Worm (Caenorhabditis elegans) whole organism, L2 larva: ENCODE results near the gene btb-6.

Experiments used
- C34F6.9 ChIP-seq: fragments of 150-350 bp; optimal IDR thresholded peaks from 2 replicates; lab custom pipeline; 2014; ENCODE audit warnings: missing biosample characterization, missing genetic modification characterization
- F13H6.1 ChIP-seq: sonication (generic microtip); optimal IDR thresholded peaks from 2 replicates; lab custom pipeline; 2016; ENCODE audit warnings: missing genetic modification characterization, missing compliant biosample characterization
- Y55F3AM.14 ChIP-seq: fragments of 200-800 bp; sonication (Bioruptor generic); optimal IDR thresholded peaks from 2 replicates; lab custom pipeline; 2018; ENCODE audit warnings: mild to moderate bottlenecking, missing genetic modification characterization, missing compliant biosample characterization
- ZK546.5 ChIP-seq: sonication (generic microtip); optimal IDR thresholded peaks from 2 replicates; lab custom pipeline; 2017; ENCODE audit warnings: missing biosample characterization, missing genetic modification characterization
- alr-1 ChIP-seq: fragments of 150-350 bp; optimal IDR thresholded peaks from 2 replicates; lab custom pipeline; 2014; ENCODE audit warnings: missing biosample characterization, missing genetic modification characterization
- ama-1 ChIP-seq: fragments of 150-350 bp; optimal IDR thresholded peaks from 2 replicates; lab custom pipeline; 2018; ENCODE audit warnings: inconsistent platforms
- ceh-16 ChIP-seq: fragments of 150-350 bp; optimal IDR thresholded peaks from 2 replicates; lab custom pipeline; 2014; ENCODE audit warnings: missing biosample characterization, missing genetic modification characterization
- ceh-82 ChIP-seq: fragments of 150-350 bp; optimal IDR thresholded peaks from 2 replicates; lab custom pipeline; 2014; ENCODE audit warnings: missing biosample characterization, missing genetic modification characterization
- crh-2 ChIP-seq: sonication (generic microtip); optimal IDR thresholded peaks from 2 replicates; lab custom pipeline; 2017; ENCODE audit warnings: missing biosample characterization, missing genetic modification characterization
- egl-27 ChIP-seq: sonication (generic microtip); optimal IDR thresholded peaks from 3 replicates; lab custom pipeline; 2017; ENCODE audit warnings: missing biosample characterization, missing genetic modification reagents, missing genetic modification characterization
- elt-1 ChIP-seq: fragments of 150-350 bp; optimal IDR thresholded peaks from 2 replicates; lab custom pipeline; 2014; ENCODE audit warnings: missing biosample characterization, missing genetic modification characterization
- elt-3 ChIP-seq: sonication (generic microtip); optimal IDR thresholded peaks from 2 replicates; lab custom pipeline; 2017; ENCODE audit warnings: missing biosample characterization, missing genetic modification characterization
- fos-1 ChIP-seq: fragments of 150-350 bp; optimal IDR thresholded peaks from 2 replicates; lab custom pipeline; 2014; ENCODE audit warnings: missing biosample characterization, missing genetic modification characterization
- gmeb-1 ChIP-seq: fragments of 150-350 bp; optimal IDR thresholded peaks from 2 replicates; lab custom pipeline; 2014; ENCODE audit warnings: missing biosample characterization, missing genetic modification characterization
- lin-11 ChIP-seq: fragments of 150-350 bp; sonication (generic microtip); optimal IDR thresholded peaks from 2 replicates; lab custom pipeline; 2014; ENCODE audit warnings: missing biosample characterization, missing genetic modification characterization, inconsistent platforms, mixed read lengths
- lin-39 ChIP-seq: fragments of 150-350 bp; optimal IDR thresholded peaks from 2 replicates; lab custom pipeline; 2014; ENCODE audit warnings: missing biosample characterization, missing genetic modification reagents, missing genetic modification characterization
- mbf-1 ChIP-seq: sonication (generic microtip); optimal IDR thresholded peaks from 2 replicates; lab custom pipeline; 2017; ENCODE audit warnings: missing biosample characterization, missing genetic modification characterization
- mdl-1 ChIP-seq, 2 experiments: fragments of 150-350 bp in 1 of 2; sonication (generic microtip) in 1 of 2; optimal IDR thresholded peaks; 2 replicates each; lab custom pipeline; 2017; ENCODE audit warnings: missing biosample characterization in 2 of 2, missing genetic modification characterization in 2 of 2
- nhr-10 ChIP-seq: sonication (generic microtip); optimal IDR thresholded peaks from 2 replicates; lab custom pipeline; 2017; ENCODE audit warnings: missing biosample characterization, missing genetic modification characterization
- nhr-12 ChIP-seq: fragments of 150-350 bp; optimal IDR thresholded peaks from 2 replicates; lab custom pipeline; 2014; ENCODE audit warnings: missing biosample characterization, missing genetic modification characterization
- nhr-23 ChIP-seq: fragments of 150-350 bp; optimal IDR thresholded peaks from 2 replicates; lab custom pipeline; 2014; ENCODE audit warnings: missing biosample characterization, missing genetic modification reagents, missing genetic modification characterization
- nhr-237 ChIP-seq: fragments of 150-350 bp; optimal IDR thresholded peaks from 2 replicates; lab custom pipeline; 2014; ENCODE audit warnings: missing biosample characterization, missing genetic modification characterization
- nhr-25 ChIP-seq: fragments of 150-350 bp; sonication (generic microtip); optimal IDR thresholded peaks from 3 replicates; lab custom pipeline; 2014; ENCODE audit warnings: missing biosample characterization, missing genetic modification characterization
- nhr-6 ChIP-seq: fragments of 150-350 bp; optimal IDR thresholded peaks from 2 replicates; lab custom pipeline; 2014; ENCODE audit warnings: missing biosample characterization, missing genetic modification characterization
- nhr-77 ChIP-seq: fragments of 150-350 bp; optimal IDR thresholded peaks from 2 replicates; lab custom pipeline; 2014; ENCODE audit warnings: missing biosample characterization, missing genetic modification characterization
- peb-1 ChIP-seq: fragments of 150-350 bp; optimal IDR thresholded peaks from 2 replicates; lab custom pipeline; 2014; ENCODE audit warnings: missing biosample characterization, missing genetic modification characterization
- sem-4 ChIP-seq: fragments of 150-350 bp; optimal IDR thresholded peaks from 2 replicates; lab custom pipeline; 2014; ENCODE audit warnings: missing biosample characterization, missing genetic modification reagents, missing genetic modification characterization
- sma-9 ChIP-seq, 2 experiments: fragments of 150-350 bp in 1 of 2; sonication (generic microtip) in 1 of 2; optimal IDR thresholded peaks; 2 replicates each; lab custom pipeline; 2014 to 2016; ENCODE audit warnings: missing genetic modification characterization in 2 of 2, mild to moderate bottlenecking in 1 of 2, missing biosample characterization in 1 of 2, missing compliant biosample characterization in 1 of 2, missing genetic modification reagents in 1 of 2, moderate library complexity in 1 of 2
- snpc-4 ChIP-seq: fragments of 150-350 bp; optimal IDR thresholded peaks from 2 replicates; lab custom pipeline; 2014; ENCODE audit warnings: missing biosample characterization, missing genetic modification characterization
- unc-39 ChIP-seq: fragments of 150-350 bp; optimal IDR thresholded peaks from 2 replicates; lab custom pipeline; 2014; ENCODE audit warnings: missing biosample characterization, missing genetic modification characterization
- unc-62 ChIP-seq: fragments of 150-350 bp; optimal IDR thresholded peaks from 2 replicates; lab custom pipeline; 2014; ENCODE audit warnings: missing biosample characterization, missing genetic modification reagents, missing genetic modification characterization
- zag-1 ChIP-seq: fragments of 150-350 bp; optimal IDR thresholded peaks from 2 replicates; lab custom pipeline; 2014; ENCODE audit warnings: missing biosample characterization, missing genetic modification characterization
- ztf-11 ChIP-seq: sonication (generic microtip); optimal IDR thresholded peaks from 2 replicates; lab custom pipeline; 2017; ENCODE audit warnings: missing biosample characterization, missing genetic modification characterization

The btb-6 gene

DNA sequence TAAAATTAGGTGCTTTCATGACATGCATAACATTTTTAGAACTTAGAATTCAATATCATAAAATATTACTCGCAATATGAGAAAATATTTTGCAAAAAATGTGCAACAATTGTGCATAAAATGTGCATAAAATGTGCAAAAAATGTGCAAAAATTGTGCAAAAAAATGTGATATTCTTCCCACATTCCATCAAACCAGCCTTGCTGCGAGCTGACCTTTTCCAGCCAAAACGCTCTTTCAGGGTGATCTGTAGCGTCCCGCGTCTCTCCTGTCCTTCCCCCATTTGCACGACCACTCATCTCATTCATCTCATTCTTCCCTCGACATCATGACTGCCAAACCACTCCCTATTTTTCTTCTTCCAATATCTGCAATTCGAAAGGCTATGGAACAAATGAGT, 39.0 kb upstream of the btb-6 start, which contains the start of gene fbxb-17:
TSS of gene fbxb-17 (plus strand) at position 301 of the 400 bp plus-strand sequence.
- TF ChIP-seq nhr-23 (peak; percentile 1), lin-11 (tag; lab: Kevin White, UChicago) (no peak)

DNA sequence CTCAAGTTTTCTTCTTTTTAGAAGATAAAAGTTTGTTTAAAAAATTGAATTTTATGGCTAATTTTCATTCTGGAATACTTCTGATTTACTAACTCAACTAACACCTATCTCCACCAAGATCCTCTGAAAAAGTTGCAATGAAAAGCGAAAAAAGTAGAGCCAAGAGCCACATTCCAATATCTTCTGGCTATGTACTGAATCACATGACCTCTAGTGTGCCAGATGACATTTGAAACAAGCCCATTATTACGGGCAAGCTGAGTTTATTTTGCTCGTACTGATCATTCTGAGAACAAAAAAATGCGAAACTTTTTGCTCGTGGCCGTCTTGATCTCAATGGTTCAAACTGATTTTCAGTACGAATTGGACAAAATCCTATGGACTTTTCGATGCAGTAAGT, 36.0 kb upstream of the btb-6 start, which contains the start of gene irld-36:
TSS of gene irld-36 (plus strand) at position 301 of the 400 bp plus-strand sequence.
- TF ChIP-seq ama-1 = no peak
- no peak for TF ChIP-seq ztf-11 (tag; lab: Kevin White, UChicago)

DNA sequence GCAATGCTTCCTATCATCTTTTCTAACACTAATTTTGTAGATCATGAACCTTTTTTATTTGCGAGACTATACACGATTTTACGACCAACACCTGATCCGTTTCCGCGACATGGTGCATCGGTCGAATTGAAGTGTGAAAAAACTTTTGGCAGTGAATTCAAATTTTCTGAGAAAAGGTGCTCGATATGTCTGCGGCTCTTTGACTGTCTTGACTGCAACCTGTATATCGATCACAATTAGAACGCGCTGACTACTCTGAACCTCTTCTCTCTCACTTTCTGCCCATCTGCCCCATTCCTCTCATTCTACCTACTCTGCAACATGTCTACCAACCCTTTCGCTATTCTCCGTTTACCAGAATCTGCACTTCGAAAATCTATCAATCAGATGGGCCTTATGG, 32.9 kb upstream of the btb-6 start, which contains the start of gene fbxb-26:
TSS of gene fbxb-26 (plus strand) at position 301 of the 400 bp plus-strand sequence.
- TF ChIP-seq elt-1 (no peak), C34F6.9 (no peak), nhr-12 (tag; lab: Kevin White, UChicago) (no peak), mbf-1 (tag; lab: Kevin White, UChicago) (no peak), Y55F3AM.14 (GFP tag; lab: Kevin White, UChicago) (no peak), nhr-23 (no peak), peb-1 (tag; lab: Kevin White, UChicago) (no peak), unc-39 (no peak)

DNA sequence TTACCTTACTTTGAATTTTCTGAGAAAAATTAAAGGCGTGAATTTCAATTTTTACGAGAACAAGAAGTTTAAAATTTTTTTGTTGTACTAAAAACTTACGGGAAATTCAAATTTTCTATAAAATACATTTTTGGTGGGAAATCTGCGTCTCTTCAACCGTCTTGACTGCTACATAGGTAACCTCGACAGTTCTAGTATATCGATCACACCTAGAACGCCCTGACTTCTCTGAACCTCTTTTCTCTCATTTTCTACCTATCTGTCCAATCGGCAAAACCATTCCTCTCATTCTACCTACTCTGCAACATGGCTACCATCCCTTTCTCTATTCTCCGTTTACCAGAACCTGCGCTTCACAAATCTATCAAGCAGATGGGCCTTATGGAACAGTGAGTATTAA, 31.4 kb upstream of the btb-6 start, which contains the start of gene fbxb-25:
TSS of gene fbxb-25 (plus strand) at position 301 of the 400 bp plus-strand sequence.
- TF ChIP-seq ztf-11 (tag; lab: Kevin White, UChicago) (no peak), ceh-82 (tag; lab: Kevin White, UChicago) (no peak), ceh-16 (tag; lab: Kevin White, UChicago) (no peak), snpc-4 (tag; lab: Kevin White, UChicago) (no peak), gmeb-1 (no peak), sma-9 (GFP tag; optimal IDR thresholded peaks at IDR 0.05; lab: Kevin White, UChicago) (no peak), sma-9 (tag; optimal IDR thresholded peaks at IDR 0.05; lab: Kevin White, UChicago) (no peak), lin-39 (tag; lab: Kevin White, UChicago) (no peak), lin-11 (tag; lab: Kevin White, UChicago) (no peak), elt-1 (no peak)

DNA sequence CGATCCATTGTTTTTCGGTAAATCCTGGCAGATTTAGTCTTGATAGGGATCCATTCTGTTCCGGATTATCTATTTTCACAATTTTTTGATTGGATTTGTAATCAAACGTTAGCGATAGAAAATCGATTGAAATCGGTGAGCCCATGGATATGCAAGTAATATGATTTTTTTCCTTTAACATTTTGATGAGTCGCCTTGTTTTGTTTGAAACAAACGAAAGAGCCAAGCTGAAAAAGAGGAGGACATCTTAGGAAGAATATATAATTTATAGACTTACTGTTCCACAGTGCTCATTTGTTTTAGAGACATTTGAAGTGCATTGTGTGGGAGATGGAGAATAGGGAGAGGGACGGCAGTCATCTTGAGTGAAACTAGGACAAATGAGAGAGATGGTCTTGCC, 26.3 kb upstream of the btb-6 start, which contains the start of the genes fbxb-18 and fbxb-19:
TSS of gene fbxb-18 (minus strand) at position 101 of the 400 bp plus-strand sequence.
TSS of gene fbxb-19 (minus strand) at position 369 of the 400 bp plus-strand sequence.
- TF ChIP-seq Y55F3AM.14 (GFP tag; lab: Kevin White, UChicago) (no peak), peb-1 (tag; lab: Kevin White, UChicago) (no peak), mdl-1 (tag; optimal IDR thresholded peaks at IDR 0.05; lab: Kevin White, UChicago) (no peak), zag-1 (tag; lab: Kevin White, UChicago) (no peak), nhr-6 (tag; lab: Kevin White, UChicago) (no peak), egl-27 (tag; lab: Kevin White, UChicago) (no peak), nhr-237 (tag; lab: Kevin White, UChicago) (no peak), unc-39 (no peak), nhr-10 (tag; lab: Kevin White, UChicago) (no peak), alr-1 (tag; lab: Kevin White, UChicago) (no peak), mbf-1 (tag; lab: Kevin White, UChicago) (no peak), unc-62 (GFP tag; lab: Kevin White, UChicago) (no peak), ZK546.5 (tag; lab: Kevin White, UChicago) (no peak), nhr-77 (tag; lab: Kevin White, UChicago) (no peak), ceh-82 (tag; lab: Kevin White, UChicago) (no peak), F13H6.1 (tag; lab: Kevin White, UChicago) (no peak), crh-2 (tag; lab: Kevin White, UChicago) (no peak), fos-1 (tag; lab: Kevin White, UChicago) (no peak), C34F6.9 (no peak), nhr-25 (no peak)
- TF ChIP-seq, all 48 proteins: peak for 0

DNA sequence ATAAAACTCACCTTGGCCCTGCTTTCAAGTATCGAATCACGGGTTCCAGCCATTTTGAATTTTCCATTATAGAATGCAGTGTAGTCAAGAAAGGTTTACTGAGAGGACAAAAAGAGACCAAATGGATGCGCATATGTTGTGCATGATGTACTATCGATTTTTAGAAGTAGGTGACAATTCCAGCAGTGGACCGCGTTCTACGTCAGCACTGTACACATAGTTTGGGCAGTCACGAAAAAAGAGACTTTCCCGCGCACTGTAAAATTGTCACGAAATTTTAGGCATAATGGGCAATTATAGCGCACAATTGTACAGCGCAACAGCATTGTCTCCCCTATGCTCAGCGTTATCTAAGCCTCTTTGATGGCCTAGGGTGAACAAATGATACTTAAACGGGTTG, 24.1 kb upstream of the btb-6 start, which contains the start of gene fbxc-22:
TSS of gene fbxc-22 (minus strand) at position 101 of the 400 bp plus-strand sequence.
- TF ChIP-seq lin-39 (tag; lab: Kevin White, UChicago) = no peak
- no peak for TF ChIP-seq C34F6.9
- TF ChIP-seq nhr-237 (tag; lab: Kevin White, UChicago) = no peak
- no peak for TF ChIP-seq crh-2 (tag; lab: Kevin White, UChicago)
- no peak for TF ChIP-seq elt-3 (tag; lab: Kevin White, UChicago)
- no peak for TF ChIP-seq sem-4 (tag; lab: Kevin White, UChicago)
